Worm (Caenorhabditis elegans): ENCODE results near the gene srbc-45.
A peak's percentile ranks its signal among the peaks of the same experiment; 100 is the strongest.

- peak in 1 of 2 experiments; percentile 43 for TF ChIP-seq hif-1 (tag; optimal IDR thresholded peaks at IDR 0.05)
- peak; percentile 84 for TF ChIP-seq tra-1 (GFP tag; IDR thresholded peaks at IDR 0.05)
- no peak for TF ChIP-seq lin-15B (tag; optimal IDR thresholded peaks at IDR 0.05)
- TF ChIP-seq nhr-11 (tag; optimal IDR thresholded peaks at IDR 0.05): no peak
- peak; percentile 43 for TF ChIP-seq gei-8 (GFP tag; optimal IDR thresholded peaks at IDR 0.05)
- TF ChIP-seq nhr-237 (tag; optimal IDR thresholded peaks at IDR 0.05): no peak
- TF ChIP-seq saeg-2 (GFP tag; IDR thresholded peaks at IDR 0.05): 0 out of 2 replicates have a peak, but pooled peaks have one; percentile 21
Observed at ce11 chrV:12780248-12780647, 23.1 kb upstream of the srbc-45 start.
